Comparison of ENCODE assay signal across 1 worm cellular context in the genomic region with DNA sequence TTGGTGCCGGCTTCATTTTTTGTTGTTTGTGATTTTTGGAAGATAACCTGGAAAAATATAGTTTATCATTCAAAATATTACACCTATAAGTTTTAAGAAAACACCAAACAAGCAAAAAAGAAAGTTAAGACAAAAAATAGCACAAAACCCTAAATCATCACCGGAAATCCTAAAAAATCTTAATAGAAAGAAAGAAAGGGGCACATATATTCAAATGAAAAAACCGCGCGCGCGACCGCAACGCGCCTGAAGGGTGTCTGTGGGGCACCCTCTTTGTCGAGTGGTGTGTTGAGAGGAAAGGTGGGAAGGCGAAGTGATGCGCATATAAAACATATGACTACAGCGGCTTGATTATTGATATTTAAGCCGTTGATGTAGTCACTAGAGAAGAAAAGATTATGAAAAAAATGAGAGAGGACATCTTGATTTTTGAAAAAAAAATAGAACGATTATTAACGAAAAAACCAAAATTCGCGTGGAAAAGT.
TF ChIP-seq lines count a peak whose summit lies in the region.

Gene K09E9.3, minus strand, starts transcription at position 51 of the 485 bp plus-strand sequence.

TF ChIP-seq in whole organism, L4 larva, 104 proteins besides CTCF, POLR2A, EP300 and RAD21 (continued from another document):
- TF ChIP-seq zip-11 (GFP tag; IDR thresholded peaks at IDR 0.05; lab: Robert Waterston, UW) (no peak), daf-8 (GFP tag; IDR thresholded peaks at IDR 0.05; lab: Robert Waterston, UW) (no peak), Y105C5A.15 (GFP tag; IDR thresholded peaks at IDR 0.05; lab: Robert Waterston, UW) (no peak), aha-1 (tag; lab: Kevin White, UChicago) (peak; percentile 61), madf-5 (GFP tag; IDR thresholded peaks at IDR 0.05; lab: Robert Waterston, UW) (no peak), skn-1 (tag; optimal IDR thresholded peaks at IDR 0.05; lab: Kevin White, UChicago) (no peak), ceh-44 (GFP tag; IDR thresholded peaks at IDR 0.05; lab: Robert Waterston, UW) (no peak), zag-1 (tag; optimal IDR thresholded peaks at IDR 0.05; lab: Kevin White, UChicago) (no peak), dmd-6 (GFP tag; IDR thresholded peaks at IDR 0.05; lab: Robert Waterston, UW) (no peak), lin-29 (GFP tag; IDR thresholded peaks at IDR 0.05; lab: Robert Waterston, UW) (no peak), nhr-6 (tag; optimal IDR thresholded peaks at IDR 0.05; lab: Kevin White, UChicago) (peak; percentile 75), lin-39 (tag; optimal IDR thresholded peaks at IDR 0.05; lab: Kevin White, UChicago) (no peak), lin-1 (GFP tag; IDR thresholded peaks at IDR 0.05; lab: Robert Waterston, UW) (no peak), nhr-25 (tag; optimal IDR thresholded peaks at IDR 0.05; lab: Kevin White, UChicago; ENCODE audit: borderline replicate concordance, insufficient read depth) (no peak), mep-1 (tag; optimal IDR thresholded peaks at IDR 0.05; lab: Kevin White, UChicago) (peak; percentile 34), hlh-30 (tag; optimal IDR thresholded peaks at IDR 0.05; lab: Kevin White, UChicago; ENCODE audit: insufficient read depth) (peak; percentile 19), daf-16 (GFP tag; optimal IDR thresholded peaks at IDR 0.05; lab: Kevin White, UChicago) (no peak), daf-16 (tag; optimal IDR thresholded peaks at IDR 0.05; lab: Kevin White, UChicago) (no peak), nhr-237 (tag; optimal IDR thresholded peaks at IDR 0.05; lab: Kevin White, UChicago) (no peak), ceh-82 (tag; optimal IDR thresholded peaks at IDR 0.05; lab: Kevin White, UChicago) (no peak), mxl-3 (GFP tag; optimal IDR thresholded peaks at IDR 0.05; lab: Kevin White, UChicago) (no peak), snpc-4 (tag; optimal IDR thresholded peaks at IDR 0.05; lab: Kevin White, UChicago) (no peak), unc-39 (tag; optimal IDR thresholded peaks at IDR 0.05; lab: Kevin White, UChicago) (no peak), fos-1 (tag; optimal IDR thresholded peaks at IDR 0.05; lab: Kevin White, UChicago) (no peak), lsy-2 (tag; optimal IDR thresholded peaks at IDR 0.05; lab: Kevin White, UChicago) (peak in 1 of 2 experiments; percentile 22), ama-1 (optimal IDR thresholded peaks at IDR 0.05; lab: Kevin White, UChicago) (no peak), gei-8 (GFP tag; optimal IDR thresholded peaks at IDR 0.05; lab: Kevin White, UChicago) (no peak), zfp-2 (tag; optimal IDR thresholded peaks at IDR 0.05; lab: Kevin White, UChicago) (no peak), dmd-9 (GFP tag; IDR thresholded peaks at IDR 0.05; lab: Robert Waterston, UW) (no peak), nhr-41 (GFP tag; IDR thresholded peaks at IDR 0.05; lab: Robert Waterston, UW) (no peak), F44E2.7 (GFP tag; IDR thresholded peaks at IDR 0.05; lab: Robert Waterston, UW) (no peak), lim-7 (GFP tag; IDR thresholded peaks at IDR 0.05; lab: Robert Waterston, UW) (no peak)
TF ChIP-seq in whole organism, L4 larva: peak in this region for 9.
